Worm (Caenorhabditis elegans): ENCODE measurements around the gene gar-2.
A peak's percentile ranks its signal among the peaks of the same experiment; 100 is the strongest.

Gene gar-2

ce11 chrIII:6360825-6361224 is 51.7 kb downstream of the gar-2 start (continued):
- TF ChIP-seq Y116A8C.19 (tag; optimal IDR thresholded peaks at IDR 0.05; ENCODE audit: borderline replicate concordance) (no peak), fkh-4 (tag; optimal IDR thresholded peaks at IDR 0.05; ENCODE audit: borderline replicate concordance) (no peak), nhr-77 (tag; optimal IDR thresholded peaks at IDR 0.05) (no peak), ztf-11 (tag; optimal IDR thresholded peaks at IDR 0.05) (no peak), unc-62 (GFP tag; optimal IDR thresholded peaks at IDR 0.05) (no peak), lin-13 (GFP tag; optimal IDR thresholded peaks at IDR 0.05) (peak; percentile 13), lsy-2 (tag; optimal IDR thresholded peaks at IDR 0.05) (peak; percentile 18 to 33), nhr-84 (tag; optimal IDR thresholded peaks at IDR 0.05) (no peak), ets-5 (GFP tag; IDR thresholded peaks at IDR 0.05) (no peak), swsn-7 (tag; optimal IDR thresholded peaks at IDR 0.05) (no peak), ama-1 (optimal IDR thresholded peaks at IDR 0.05) (no peak), zip-4 (GFP tag; optimal IDR thresholded peaks at IDR 0.05) (no peak), dpl-1 (GFP tag; optimal IDR thresholded peaks at IDR 0.05) (peak in 1 of 3 experiments; percentile 1), nhr-85 (tag) (peak; percentile 97), jun-1 (tag; optimal IDR thresholded peaks at IDR 0.05) (no peak), snpc-4 (tag; optimal IDR thresholded peaks at IDR 0.05) (no peak), fos-1 (tag; optimal IDR thresholded peaks at IDR 0.05) (no peak), elt-2 (tag; optimal IDR thresholded peaks at IDR 0.05) (no peak), elt-3 (tag; optimal IDR thresholded peaks at IDR 0.05) (peak in 3 of 6 experiments; percentile 21 to 67 (median 31)), nhr-19 (GFP tag; conservative IDR thresholded peaks at IDR 0.05) (0 out of 2 replicates have a peak, but pooled peaks have one; percentile 16), aly-2 (tag; optimal IDR thresholded peaks at IDR 0.05) (no peak), ceh-90 (tag; optimal IDR thresholded peaks at IDR 0.05) (no peak), vab-15 (tag; optimal IDR thresholded peaks at IDR 0.05) (peak; percentile 35), blmp-1 (tag; optimal IDR thresholded peaks at IDR 0.05) (peak; percentile 94), lin-35 (GFP tag; optimal IDR thresholded peaks at IDR 0.05) (peak in 1 of 2 experiments; percentile 60), sox-4 (tag; optimal IDR thresholded peaks at IDR 0.05) (no peak), sptf-1 (tag; optimal IDR thresholded peaks at IDR 0.05) (no peak), grh-1 (GFP tag; IDR thresholded peaks at IDR 0.05) (no peak), unc-130 (tag; optimal IDR thresholded peaks at IDR 0.05) (no peak), C04F5.9 (tag; optimal IDR thresholded peaks at IDR 0.05) (no peak), pag-3 (tag; optimal IDR thresholded peaks at IDR 0.05; ENCODE audit: borderline replicate concordance, insufficient read depth) (no peak), egl-13 (tag; optimal IDR thresholded peaks at IDR 0.05) (no peak), unc-86 (tag; optimal IDR thresholded peaks at IDR 0.05) (no peak)

- TF ChIP-seq efl-1 (optimal IDR thresholded peaks at IDR 0.05): no peak
- peak in 1 of 2 experiments; percentile 93 for TF ChIP-seq efl-1 (GFP tag; optimal IDR thresholded peaks at IDR 0.05 in 1 of 2)
- TF ChIP-seq tbx-2 (tag; optimal IDR thresholded peaks at IDR 0.05): no peak
- TF ChIP-seq egl-13 (tag; optimal IDR thresholded peaks at IDR 0.05): peak; percentile 38
- peak in 1 of 2 experiments; percentile 4 for TF ChIP-seq lsy-2 (tag; optimal IDR thresholded peaks at IDR 0.05)
- TF ChIP-seq nhr-19 (GFP tag; conservative IDR thresholded peaks at IDR 0.05): no peak
- peak; percentile 18 for TF ChIP-seq nhr-20 (tag; optimal IDR thresholded peaks at IDR 0.05)
- no peak for TF ChIP-seq nhr-76 (tag; optimal IDR thresholded peaks at IDR 0.05)
- no peak for TF ChIP-seq hpl-2 (GFP tag; optimal IDR thresholded peaks at IDR 0.05)
- peak; percentile 83 for TF ChIP-seq elt-2 (tag; optimal IDR thresholded peaks at IDR 0.05)
- TF ChIP-seq lin-35 (GFP tag; optimal IDR thresholded peaks at IDR 0.05): peak in 1 of 2 experiments; percentile 57
- peak; percentile 39 for TF ChIP-seq nhr-71 (tag; optimal IDR thresholded peaks at IDR 0.05)
- TF ChIP-seq C04F5.9 (tag; optimal IDR thresholded peaks at IDR 0.05): no peak
- TF ChIP-seq lin-14 (GFP tag; optimal IDR thresholded peaks at IDR 0.05): peak; percentile 29
- TF ChIP-seq nhr-12 (tag; optimal IDR thresholded peaks at IDR 0.05): no peak
- peak in 1 of 6 experiments; percentile 25 for TF ChIP-seq elt-3 (tag; optimal IDR thresholded peaks at IDR 0.05)
- TF ChIP-seq sptf-1 (tag; optimal IDR thresholded peaks at IDR 0.05): no peak
Measured at ce11 chrIII:6361560-6361959, 52.4 kb downstream of the gar-2 start.
